Fruit fly (Drosophila melanogaster) whole organism, wandering third instar larva: ENCODE measurements around the gene CG5151.

Experiments
- Abd-B ChIP-seq: fragments of >200 bp; optimal IDR thresholded peaks from 2 replicates; lab custom pipeline; 2017; ENCODE audit warnings: missing biosample characterization, missing genetic modification characterization
- CG32264 ChIP-seq: fragments of 200-800 bp; sonication (Bioruptor generic); optimal IDR thresholded peaks from 2 replicates; lab custom pipeline; 2016; ENCODE audit warnings: missing biosample characterization, missing genetic modification characterization
- CG9705 ChIP-seq: fragments of 200-800 bp; sonication (Bioruptor generic); optimal IDR thresholded peaks from 2 replicates; lab custom pipeline; 2018; ENCODE audit warnings: missing biosample characterization, mild to moderate bottlenecking, missing genetic modification characterization
- CrebA ChIP-seq: fragments of 200-800 bp; sonication (Bioruptor generic); optimal IDR thresholded peaks from 2 replicates; lab custom pipeline; 2016; ENCODE audit warnings: missing biosample characterization, mild to moderate bottlenecking, missing genetic modification characterization, borderline replicate concordance
- Dif ChIP-seq: fragments of 200-275, 200-300 bp; sonication (Bioruptor generic); optimal IDR thresholded peaks from 2 replicates; lab custom pipeline; 2018; ENCODE audit warnings: missing biosample characterization, missing genetic modification characterization; ENCODE audit not compliant: partially characterized antibody
- GATAd ChIP-seq: sonication (Bioruptor generic); optimal IDR thresholded peaks from 2 replicates; lab custom pipeline; 2016; ENCODE audit warnings: missing biosample characterization, missing genetic modification characterization
- HLH106 ChIP-seq: fragments of 200-800 bp; optimal IDR thresholded peaks from 3 replicates; lab custom pipeline; 2019; ENCODE audit warnings: missing biosample characterization, mild to moderate bottlenecking, missing genetic modification characterization, moderate library complexity
- Hnf4 ChIP-seq: fragments of 200-800 bp; sonication (Bioruptor generic); optimal IDR thresholded peaks from 2 replicates; lab custom pipeline; 2016; ENCODE audit warnings: missing biosample characterization, mild to moderate bottlenecking, missing genetic modification characterization
- Hr78 ChIP-seq: fragments of >200 bp; optimal IDR thresholded peaks from 2 replicates; lab custom pipeline; 2017; ENCODE audit warnings: missing biosample characterization, missing genetic modification characterization
- Hr83 ChIP-seq: fragments of 200-300 bp; sonication (Bioruptor generic); optimal IDR thresholded peaks from 2 replicates; lab custom pipeline; 2016; ENCODE audit warnings: missing biosample characterization, mild to moderate bottlenecking, missing genetic modification characterization, moderate library complexity; ENCODE audit not compliant: poor library complexity, severe bottlenecking
- Jra ChIP-seq: sonication (Bioruptor generic); optimal IDR thresholded peaks from 2 replicates; lab custom pipeline; 2016; ENCODE audit warnings: missing biosample characterization, missing genetic modification characterization
- Myc ChIP-seq: fragments of >200 bp; optimal IDR thresholded peaks from 2 replicates; lab custom pipeline; 2017
- OdsH ChIP-seq: fragments of 200-800 bp; sonication (Bioruptor generic); optimal IDR thresholded peaks from 2 replicates; lab custom pipeline; 2016; ENCODE audit warnings: missing biosample characterization, mild to moderate bottlenecking, missing genetic modification characterization
- Sp1 ChIP-seq: fragments of 200-800 bp; sonication (Bioruptor generic); optimal IDR thresholded peaks from 3 replicates; lab custom pipeline; 2019; ENCODE audit warnings: missing biosample characterization, mild to moderate bottlenecking, missing genetic modification characterization, moderate library complexity
- Vsx2 ChIP-seq: fragments of 200-300, 225-300 bp; sonication (Bioruptor generic); optimal IDR thresholded peaks from 2 replicates; lab custom pipeline; 2018; ENCODE audit warnings: missing biosample characterization, missing genetic modification characterization; ENCODE audit not compliant: partially characterized antibody
- brk ChIP-seq: fragments of 200-800 bp; sonication (Bioruptor generic); optimal IDR thresholded peaks from 2 replicates; lab custom pipeline; 2016; ENCODE audit warnings: missing biosample characterization, mild to moderate bottlenecking, missing genetic modification characterization
- dl ChIP-seq, 2 experiments: fragments of 175-275, 200-275 bp in 1 of 2; fragments of 200-275 bp in 1 of 2; sonication (Bioruptor generic); optimal IDR thresholded peaks; lab custom pipeline; 2018; ENCODE audit warnings: mild to moderate bottlenecking in 2 of 2, missing biosample characterization in 2 of 2, missing genetic modification characterization in 2 of 2, moderate library complexity in 2 of 2; ENCODE audit not compliant: partially characterized antibody in 2 of 2, insufficient read depth in 1 of 2
- dmrt93B ChIP-seq: fragments of 200-800 bp; sonication (Bioruptor generic); optimal IDR thresholded peaks from 2 replicates; lab custom pipeline; 2018; ENCODE audit warnings: missing biosample characterization, mild to moderate bottlenecking, missing genetic modification characterization
- dsf ChIP-seq: sonication (Bioruptor generic); optimal IDR thresholded peaks from 2 replicates; lab custom pipeline; 2016; ENCODE audit warnings: missing biosample characterization, missing genetic modification characterization, borderline replicate concordance
- foxo ChIP-seq, 2 experiments: fragments of 200-800 bp; sonication (Bioruptor generic); optimal IDR thresholded peaks; 2 replicates in 1 of 2; 3 replicates in 1 of 2; lab custom pipeline; 2016 to 2017; ENCODE audit warnings: missing biosample characterization in 2 of 2, missing genetic modification characterization in 2 of 2
- h ChIP-seq: fragments of 200-800 bp; sonication (Bioruptor generic); optimal IDR thresholded peaks from 3 replicates; lab custom pipeline; 2016; ENCODE audit warnings: missing biosample characterization, mild to moderate bottlenecking, missing genetic modification characterization
- jim ChIP-seq: fragments of 175-275, 200-325 bp; sonication (Bioruptor generic); optimal IDR thresholded peaks from 2 replicates; lab custom pipeline; 2016; ENCODE audit warnings: missing biosample characterization, mild to moderate bottlenecking, missing genetic modification characterization
- pan ChIP-seq: fragments of >200 bp; optimal IDR thresholded peaks from 2 replicates; lab custom pipeline; 2017
- psq ChIP-seq: fragments of 200-800 bp; sonication (Bioruptor generic); optimal IDR thresholded peaks from 3 replicates; lab custom pipeline; 2017; ENCODE audit warnings: missing biosample characterization, mild to moderate bottlenecking, missing genetic modification characterization, moderate library complexity
- rgr ChIP-seq: fragments of 200-800 bp; sonication (Bioruptor generic); optimal IDR thresholded peaks from 3 replicates; lab custom pipeline; 2016; ENCODE audit warnings: missing biosample characterization, mild to moderate bottlenecking, missing genetic modification characterization
- sage ChIP-seq: fragments of 200-800 bp; sonication (Bioruptor generic); optimal IDR thresholded peaks from 2 replicates; lab custom pipeline; 2016; ENCODE audit warnings: missing biosample characterization, mild to moderate bottlenecking, missing genetic modification characterization
- sv ChIP-seq: fragments of 200-800 bp; sonication (Bioruptor generic); optimal IDR thresholded peaks from 3 replicates; lab custom pipeline; 2016; ENCODE audit warnings: missing biosample characterization, missing genetic modification characterization
- tai ChIP-seq: sonication (Bioruptor generic); optimal IDR thresholded peaks from 2 replicates; lab custom pipeline; 2016; ENCODE audit warnings: missing biosample characterization, missing genetic modification characterization
- woc ChIP-seq: sonication (Bioruptor generic); optimal IDR thresholded peaks from 2 replicates; lab custom pipeline; 2016; ENCODE audit warnings: missing biosample characterization, mild to moderate bottlenecking, missing genetic modification characterization

CG5151 gene

DNA sequence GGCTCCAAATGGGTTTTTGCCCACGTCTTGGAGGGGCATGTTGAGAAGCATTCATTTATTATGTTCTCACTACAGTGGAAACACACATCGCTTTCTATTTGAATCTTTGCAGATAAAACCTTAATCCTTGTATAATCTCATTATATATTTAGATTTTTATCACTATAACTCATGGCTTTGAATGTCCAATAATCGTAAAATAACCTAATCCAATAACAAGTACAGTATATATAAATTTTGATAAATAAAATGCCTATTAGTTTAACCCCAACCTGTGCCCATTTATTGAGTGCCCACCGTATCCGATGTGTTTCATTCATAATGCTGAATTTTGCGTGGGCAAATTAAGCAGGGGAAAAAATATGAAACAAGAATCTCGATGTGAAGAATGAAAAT lies 18.0 kb downstream of the CG5151 start:
- peak; percentile 38 for TF ChIP-seq HLH106 (tag; lab: Kevin White, UChicago)
- no peak for TF ChIP-seq sage (GFP tag; lab: Kevin White, UChicago)
- TF ChIP-seq h (GFP tag; lab: Kevin White, UChicago), result peak; percentile 31
- no peak for TF ChIP-seq dsf (GFP tag; lab: Kevin White, UChicago)
- TF ChIP-seq foxo (GFP tag; optimal IDR thresholded peaks at IDR 0.05; lab: Kevin White, UChicago), result peak in 1 of 2 experiments; percentile 29
- peak; percentile 5 for TF ChIP-seq Hnf4
- TF ChIP-seq tai, result peak; percentile 37

DNA sequence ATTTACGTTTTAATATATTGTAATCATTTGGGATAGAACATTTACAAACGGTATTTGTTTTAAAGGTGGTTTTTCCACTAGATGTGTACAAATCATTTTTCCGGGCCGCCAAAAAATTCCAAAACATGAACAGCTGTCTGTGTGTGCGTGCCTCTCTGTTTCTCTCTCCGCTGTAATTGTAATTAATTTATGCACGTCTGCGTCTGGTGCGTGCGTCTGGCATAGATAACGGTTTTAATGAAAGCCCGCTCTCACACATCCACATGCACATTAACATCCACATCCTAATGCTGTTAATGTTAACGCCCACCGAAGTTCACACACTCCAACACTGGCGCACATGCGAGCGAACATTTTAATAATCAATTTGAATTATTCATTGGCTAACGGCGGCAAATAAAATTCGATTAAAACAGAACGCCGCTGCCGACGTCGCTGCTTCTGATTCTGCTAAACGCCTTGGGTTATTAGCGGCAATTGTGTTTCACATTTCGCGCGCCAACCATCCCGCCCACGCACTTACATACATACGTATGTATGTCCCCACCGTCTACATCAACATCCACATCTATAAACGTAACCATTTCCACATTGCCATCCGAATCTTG lies 18.5 kb downstream of the CG5151 start:
- no peak for TF ChIP-seq dsf (GFP tag; lab: Kevin White, UChicago)
- TF ChIP-seq CG9705 (GFP tag; lab: Kevin White, UChicago), result no peak
- no peak for TF ChIP-seq foxo (GFP tag; optimal IDR thresholded peaks at IDR 0.05; lab: Kevin White, UChicago)
- no peak for TF ChIP-seq pan (lab: Kevin White, UChicago)
- TF ChIP-seq Vsx2 (GFP tag; lab: Kevin White, UChicago), result no peak
- no peak for TF ChIP-seq h (GFP tag; lab: Kevin White, UChicago)
- no peak for TF ChIP-seq Jra (GFP tag; lab: Kevin White, UChicago)
- no peak for TF ChIP-seq CrebA (GFP tag; lab: Kevin White, UChicago)
- TF ChIP-seq rgr (GFP tag; lab: Kevin White, UChicago), result no peak
- no peak for TF ChIP-seq OdsH
- TF ChIP-seq dmrt93B (GFP tag; lab: Kevin White, UChicago), result no peak
- TF ChIP-seq Sp1 (GFP tag; lab: Kevin White, UChicago), result no peak
- TF ChIP-seq Hr83, result no peak
- TF ChIP-seq dl (GFP tag; optimal IDR thresholded peaks at IDR 0.05; lab: Kevin White, UChicago; ENCODE audit: insufficient read depth in 1 of 2, partially characterized antibody in 2 of 2), result no peak
- TF ChIP-seq GATAd (GFP tag; lab: Kevin White, UChicago), result no peak
- no peak for TF ChIP-seq Hr78
- no peak for TF ChIP-seq psq (GFP tag; lab: Kevin White, UChicago)
- no peak for TF ChIP-seq sage (GFP tag; lab: Kevin White, UChicago)
- no peak for TF ChIP-seq tai
- TF ChIP-seq CG32264 (GFP tag; lab: Kevin White, UChicago), result no peak

dm6 chr3L:16145282-16145681 lies 19.2 kb downstream of the CG5151 start:
- TF ChIP-seq sage (GFP tag; lab: Kevin White, UChicago) (no peak), brk (no peak), sv (GFP tag; lab: Kevin White, UChicago) (no peak), Hr83 (peak; percentile 47), rgr (GFP tag; lab: Kevin White, UChicago) (no peak), psq (GFP tag; lab: Kevin White, UChicago) (no peak), Myc (lab: Kevin White, UChicago) (no peak), Sp1 (GFP tag; lab: Kevin White, UChicago) (peak; percentile 3), CG9705 (GFP tag; lab: Kevin White, UChicago) (no peak), Vsx2 (GFP tag; lab: Kevin White, UChicago) (no peak), Hr78 (no peak), Abd-B (no peak), Hnf4 (no peak), h (GFP tag; lab: Kevin White, UChicago) (peak; percentile 7), jim (GFP tag; lab: Kevin White, UChicago) (no peak), woc (GFP tag; lab: Kevin White, UChicago) (no peak), Dif (GFP tag; lab: Kevin White, UChicago) (no peak)

dm6 chr3L:16143685-16144539 lies 20.6 kb downstream of the CG5151 start, which contains the start of gene CG32152:
TSS of gene CG32152 (minus strand) at chr3L:16144036.
- no peak for TF ChIP-seq brk
